Worm (Caenorhabditis elegans) whole organism, L1 larva: ENCODE data around the gene Y39A1C.1.

Experiments used
- C16A3.4 ChIP-seq: fragments of 150-350 bp; optimal IDR thresholded peaks from 2 replicates; lab custom pipeline; 2014; ENCODE audit warnings: missing biosample characterization, missing genetic modification characterization
- C34B4.2 ChIP-seq: sonication (generic microtip); optimal IDR thresholded peaks from 2 replicates; lab custom pipeline; 2017; ENCODE audit warnings: mild to moderate bottlenecking, missing genetic modification characterization, missing compliant biosample characterization
- F16B12.6 ChIP-seq: fragments of 150-350 bp; optimal IDR thresholded peaks from 2 replicates; lab custom pipeline; 2014; ENCODE audit warnings: missing biosample characterization, missing genetic modification characterization
- aly-2 ChIP-seq: fragments of 150-350 bp; optimal IDR thresholded peaks from 2 replicates; lab custom pipeline; 2014; ENCODE audit warnings: missing biosample characterization, missing genetic modification characterization
- ceh-63 ChIP-seq: fragments of 200-800 bp; sonication (Bioruptor generic); optimal IDR thresholded peaks from 2 replicates; lab custom pipeline; 2018; ENCODE audit warnings: mild to moderate bottlenecking, missing genetic modification characterization, missing compliant biosample characterization
- ceh-8 ChIP-seq: fragments of 200-800 bp; sonication (Bioruptor generic); optimal IDR thresholded peaks from 2 replicates; lab custom pipeline; 2018; ENCODE audit warnings: mild to moderate bottlenecking, missing genetic modification characterization, moderate library complexity, missing compliant biosample characterization
- ceh-82 ChIP-seq, 3 experiments: fragments of 150-350 bp in 1 of 3; sonication (generic microtip) in 2 of 3; optimal IDR thresholded peaks; 2 replicates each; lab custom pipeline; 2014 to 2017; ENCODE audit warnings: missing biosample characterization in 3 of 3, missing genetic modification characterization in 3 of 3
- ceh-90 ChIP-seq: sonication (generic microtip); optimal IDR thresholded peaks from 2 replicates; lab custom pipeline; 2016; ENCODE audit warnings: missing genetic modification characterization, missing compliant biosample characterization
- dpl-1 ChIP-seq, 3 experiments: fragments of 150-350 bp in 2 of 3; sonication (generic microtip) in 1 of 3; optimal IDR thresholded peaks; 2 replicates each; lab custom pipeline; 2014 to 2017; ENCODE audit warnings: missing biosample characterization in 3 of 3, missing genetic modification characterization in 3 of 3, missing genetic modification reagents in 3 of 3
- dsc-1 ChIP-seq: sonication (generic microtip); optimal IDR thresholded peaks from 2 replicates; lab custom pipeline; 2016; ENCODE audit warnings: mild to moderate bottlenecking, missing genetic modification characterization, missing compliant biosample characterization
- efl-1 ChIP-seq, 4 experiments: fragments of 150-350 bp; optimal IDR thresholded peaks in 3 of 4; peaks in 1 of 4; 1 replicate in 1 of 4; 2 replicates in 3 of 4; lab custom pipeline; 2014; ENCODE audit warnings: missing biosample characterization in 2 of 4, missing genetic modification characterization in 2 of 4, missing genetic modification reagents in 2 of 4
- efl-3 ChIP-seq: fragments of 200-800 bp; sonication (Bioruptor generic); optimal IDR thresholded peaks from 2 replicates; lab custom pipeline; 2018; ENCODE audit warnings: mild to moderate bottlenecking, missing genetic modification characterization, missing compliant biosample characterization
- egl-13 ChIP-seq: sonication (generic microtip); optimal IDR thresholded peaks from 2 replicates; lab custom pipeline; 2016; ENCODE audit warnings: missing genotype, missing genetic modification reagents, missing genetic modification characterization, missing compliant biosample characterization
- egl-27 ChIP-seq, 2 experiments: fragments of 150-350 bp in 1 of 2; sonication (generic microtip); optimal IDR thresholded peaks; 3 replicates each; lab custom pipeline; 2017 to 2018; ENCODE audit warnings: missing biosample characterization in 2 of 2, missing genetic modification characterization in 2 of 2, missing genetic modification reagents in 2 of 2
- elt-3 ChIP-seq, 6 experiments: fragments of 150-350 bp in 1 of 6; sonication (generic microtip); optimal IDR thresholded peaks; 2 replicates each; lab custom pipeline; 2017 to 2018; ENCODE audit warnings: missing biosample characterization in 6 of 6, missing genetic modification characterization in 6 of 6, inconsistent platforms in 1 of 6
- ets-5 ChIP-seq: fragments of 200-800 bp; sonication (Bioruptor generic); IDR thresholded peaks from 2 replicates; pipeline ENCODE4 v1.3.6; 2022; ENCODE audit warnings: missing genetic modification characterization, missing compliant biosample characterization
- fkh-10 ChIP-seq: sonication (generic microtip); optimal IDR thresholded peaks from 2 replicates; lab custom pipeline; 2017; ENCODE audit warnings: missing biosample characterization, missing genetic modification reagents, missing genetic modification characterization
- fkh-4 ChIP-seq: sonication (generic microtip); optimal IDR thresholded peaks from 2 replicates; lab custom pipeline; 2016; ENCODE audit warnings: missing compliant biosample characterization, missing genetic modification characterization, borderline replicate concordance
- grh-1 ChIP-seq: fragments of 200-800 bp; sonication (Bioruptor generic); IDR thresholded peaks from 2 replicates; pipeline ENCODE4 v1.3.6; 2022; ENCODE audit warnings: missing genetic modification reagents, missing genetic modification characterization, missing compliant biosample characterization
- irx-1 ChIP-seq: sonication (generic microtip); optimal IDR thresholded peaks from 2 replicates; lab custom pipeline; 2016; ENCODE audit warnings: missing genetic modification characterization, missing compliant biosample characterization
- isw-1 ChIP-seq: fragments of 200-800 bp; sonication (Bioruptor generic); IDR thresholded peaks from 2 replicates; pipeline ENCODE4 v1.3.6; 2022; ENCODE audit warnings: missing genetic modification characterization, missing compliant biosample characterization
- jun-1 ChIP-seq: fragments of 150-350 bp; optimal IDR thresholded peaks from 2 replicates; lab custom pipeline; 2014; ENCODE audit warnings: missing biosample characterization, missing genetic modification reagents, missing genetic modification characterization
- lin-14 ChIP-seq: fragments of 200-800 bp; sonication (Bioruptor generic); optimal IDR thresholded peaks from 2 replicates; lab custom pipeline; 2018; ENCODE audit warnings: mild to moderate bottlenecking, missing genetic modification characterization, moderate library complexity, missing compliant biosample characterization
- lin-35 ChIP-seq, 2 experiments: fragments of 150-350 bp; optimal IDR thresholded peaks; 2 replicates each; lab custom pipeline; 2014; ENCODE audit warnings: missing biosample characterization in 2 of 2, missing genetic modification characterization in 2 of 2, missing genetic modification reagents in 2 of 2
- lsy-2 ChIP-seq, 2 experiments: fragments of 150-350 bp; optimal IDR thresholded peaks; 2 replicates each; lab custom pipeline; 2014; ENCODE audit warnings: missing biosample characterization in 2 of 2, missing genetic modification characterization in 2 of 2
- mep-1 ChIP-seq: fragments of 150-350 bp; optimal IDR thresholded peaks from 2 replicates; lab custom pipeline; 2014; ENCODE audit warnings: missing biosample characterization, missing genetic modification characterization
- nhr-11 ChIP-seq: fragments of 150-350 bp; optimal IDR thresholded peaks from 2 replicates; lab custom pipeline; 2014; ENCODE audit warnings: missing biosample characterization, missing genetic modification characterization
- nhr-28 ChIP-seq: fragments of 150-350 bp; optimal IDR thresholded peaks from 2 replicates; lab custom pipeline; 2014; ENCODE audit warnings: missing biosample characterization, missing genetic modification characterization
- nhr-77 ChIP-seq: fragments of 150-350 bp; optimal IDR thresholded peaks from 2 replicates; lab custom pipeline; 2014; ENCODE audit warnings: missing biosample characterization, missing genetic modification characterization
- nhr-84 ChIP-seq: sonication (generic microtip); optimal IDR thresholded peaks from 2 replicates; lab custom pipeline; 2017; ENCODE audit warnings: missing biosample characterization, missing genetic modification characterization
- nhr-85 ChIP-seq: sonication (generic microtip); peaks from one replicate; lab custom pipeline; 2016; ENCODE audit warnings: missing genetic modification characterization, inconsistent platforms, missing compliant biosample characterization
- nhr-90 ChIP-seq: sonication (generic microtip); optimal IDR thresholded peaks from 2 replicates; lab custom pipeline; 2016; ENCODE audit warnings: mild to moderate bottlenecking, missing genetic modification characterization, missing compliant biosample characterization; ENCODE audit not compliant: poor library complexity
- pax-3 ChIP-seq: fragments of 200-800 bp; sonication (Bioruptor generic); optimal IDR thresholded peaks from 2 replicates; lab custom pipeline; 2018; ENCODE audit warnings: mild to moderate bottlenecking, missing genetic modification characterization, moderate library complexity, missing compliant biosample characterization
- pqm-1 ChIP-seq: sonication (generic microtip); optimal IDR thresholded peaks from 3 replicates; lab custom pipeline; 2017; ENCODE audit warnings: missing biosample characterization, missing genetic modification characterization
- snpc-4 ChIP-seq: fragments of 150-350 bp; optimal IDR thresholded peaks from 2 replicates; lab custom pipeline; 2014; ENCODE audit warnings: missing biosample characterization, missing genetic modification characterization
- snu-23 ChIP-seq: sonication (generic microtip); optimal IDR thresholded peaks from 2 replicates; lab custom pipeline; 2016; ENCODE audit warnings: missing genetic modification characterization, missing compliant biosample characterization
- sox-4 ChIP-seq: sonication (generic microtip); optimal IDR thresholded peaks from 2 replicates; lab custom pipeline; 2016; ENCODE audit warnings: missing genetic modification characterization, missing compliant biosample characterization
- sptf-1 ChIP-seq: fragments of 150-350 bp; optimal IDR thresholded peaks from 2 replicates; lab custom pipeline; 2014; ENCODE audit warnings: missing biosample characterization, missing genetic modification characterization
- sup-37 ChIP-seq: fragments of 200-800 bp; sonication (Bioruptor generic); optimal IDR thresholded peaks from 2 replicates; lab custom pipeline; 2018; ENCODE audit warnings: mild to moderate bottlenecking, missing genetic modification characterization, missing compliant biosample characterization
- tlp-1 ChIP-seq: fragments of 150-350 bp; optimal IDR thresholded peaks from 2 replicates; lab custom pipeline; 2014; ENCODE audit warnings: missing biosample characterization, missing genetic modification characterization
- unc-62 ChIP-seq: fragments of 150-350 bp; optimal IDR thresholded peaks from 2 replicates; lab custom pipeline; 2014; ENCODE audit warnings: missing biosample characterization, missing genetic modification reagents, missing genetic modification characterization
- vab-15 ChIP-seq: sonication (generic microtip); optimal IDR thresholded peaks from 2 replicates; lab custom pipeline; 2017; ENCODE audit warnings: missing genotype, mild to moderate bottlenecking, missing genetic modification characterization, missing compliant biosample characterization
- xbp-1 ChIP-seq: sonication (generic microtip); optimal IDR thresholded peaks from 2 replicates; lab custom pipeline; 2016; ENCODE audit warnings: missing genetic modification characterization, missing compliant biosample characterization
- zag-1 ChIP-seq: fragments of 150-350 bp; optimal IDR thresholded peaks from 2 replicates; lab custom pipeline; 2014; ENCODE audit warnings: missing biosample characterization, missing genetic modification characterization
- zip-4 ChIP-seq: fragments of 200-800 bp; sonication (Bioruptor generic); optimal IDR thresholded peaks from 2 replicates; lab custom pipeline; 2018; ENCODE audit warnings: mild to moderate bottlenecking, missing genetic modification characterization, moderate library complexity, missing compliant biosample characterization
- ztf-4 ChIP-seq: fragments of 150-350 bp; optimal IDR thresholded peaks from 2 replicates; lab custom pipeline; 2014; ENCODE audit warnings: missing biosample characterization, missing genetic modification characterization

Y39A1C.1 gene

DNA sequence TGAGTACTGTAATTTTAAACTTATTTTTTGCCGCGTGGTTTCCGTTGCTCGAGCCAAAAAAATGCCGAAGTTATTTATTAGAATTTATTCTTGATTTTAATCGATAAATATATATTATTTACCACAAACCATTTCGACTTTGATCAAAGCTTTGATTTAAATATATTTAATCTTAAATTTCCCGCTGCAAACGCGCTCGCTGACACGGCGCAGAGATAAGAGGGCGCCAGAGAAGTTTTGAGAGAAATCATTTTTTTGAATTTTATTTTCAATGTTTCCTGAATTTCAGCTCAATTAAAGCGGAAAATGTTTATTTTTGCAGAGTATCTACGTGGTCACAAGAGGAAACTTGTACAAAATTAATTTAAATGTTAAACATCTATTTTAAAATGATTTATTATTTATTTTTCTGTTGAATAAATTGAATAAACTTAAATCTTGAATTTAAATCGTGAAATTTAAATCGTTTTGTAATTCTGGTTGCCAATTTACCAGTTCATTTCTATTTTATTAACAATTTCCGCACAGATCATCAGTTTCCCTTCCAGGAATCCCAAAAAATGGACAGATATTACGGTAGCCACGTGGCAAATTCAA, 40.7 kb downstream of the Y39A1C.1 start, which contains the start of gene com-1 (continued):
- TF ChIP-seq ceh-8 (GFP tag; lab: Kevin White, UChicago) (no peak), nhr-85 (tag; lab: Kevin White, UChicago) (no peak), sox-4 (tag; lab: Kevin White, UChicago) (no peak), ceh-82 (tag; optimal IDR thresholded peaks at IDR 0.05; lab: Kevin White, UChicago) (peak in 2 of 3 experiments; percentile 56 to 59), ztf-4 (tag; lab: Kevin White, UChicago) (no peak), mep-1 (peak; percentile 55), egl-13 (tag; lab: Kevin White, UChicago) (no peak), fkh-10 (GFP tag; lab: Kevin White, UChicago) (no peak), ceh-90 (tag; lab: Kevin White, UChicago) (no peak), lsy-2 (tag; optimal IDR thresholded peaks at IDR 0.05; lab: Kevin White, UChicago) (peak; percentile 51 to 73), C34B4.2 (no peak), snpc-4 (tag; lab: Kevin White, UChicago) (peak; percentile 22), irx-1 (tag; lab: Kevin White, UChicago) (no peak), elt-3 (tag; optimal IDR thresholded peaks at IDR 0.05; lab: Kevin White, UChicago) (no peak), efl-1 (optimal IDR thresholded peaks at IDR 0.05; lab: Kevin White, UChicago) (peak; percentile 53 to 63), efl-1 (GFP tag; optimal IDR thresholded peaks at IDR 0.05 in 1 of 2; lab: Kevin White, UChicago) (peak; percentile 61 to 93), lin-35 (GFP tag; optimal IDR thresholded peaks at IDR 0.05; lab: Kevin White, UChicago) (peak; percentile 58 to 67), isw-1 (GFP tag; lab: Robert Waterston, UW) (no peak), nhr-84 (tag; lab: Kevin White, UChicago) (no peak), xbp-1 (peak; percentile 14), nhr-28 (no peak), unc-62 (GFP tag; lab: Kevin White, UChicago) (no peak), dsc-1 (peak; percentile 15), aly-2 (tag; lab: Kevin White, UChicago) (no peak), F16B12.6 (tag; lab: Kevin White, UChicago) (no peak), dpl-1 (GFP tag; optimal IDR thresholded peaks at IDR 0.05; lab: Kevin White, UChicago) (peak; percentile 30 to 72 (median 42)), nhr-77 (tag; lab: Kevin White, UChicago) (no peak), efl-3 (GFP tag; lab: Kevin White, UChicago) (no peak), lin-14 (GFP tag; lab: Kevin White, UChicago) (no peak), vab-15 (tag; lab: Kevin White, UChicago) (no peak), nhr-11 (tag; lab: Kevin White, UChicago) (no peak), zip-4 (GFP tag; lab: Kevin White, UChicago) (no peak), grh-1 (GFP tag; lab: Robert Waterston, UW) (no peak), ceh-63 (GFP tag; lab: Kevin White, UChicago) (no peak), jun-1 (tag; lab: Kevin White, UChicago) (no peak), pqm-1 (tag; lab: Kevin White, UChicago) (no peak), C16A3.4 (tag; lab: Kevin White, UChicago) (peak; percentile 39)

ce11 chrIII:10902341-10902740, 47.1 kb downstream of the Y39A1C.1 start, which contains the start of gene unc-119:
unc-119 (plus strand) TSS chrIII:10902641.
- TF ChIP-seq egl-27 (tag; optimal IDR thresholded peaks at IDR 0.05; lab: Kevin White, UChicago): no peak
- no peak for TF ChIP-seq isw-1 (GFP tag; lab: Robert Waterston, UW)

ce11 chrIII:10903009-10903609, 47.9 kb downstream of the Y39A1C.1 start:
- TF ChIP-seq sup-37 (GFP tag; lab: Kevin White, UChicago): no peak
- TF ChIP-seq egl-27 (tag; optimal IDR thresholded peaks at IDR 0.05; lab: Kevin White, UChicago): no peak
- TF ChIP-seq nhr-77 (tag; lab: Kevin White, UChicago): no peak
- TF ChIP-seq mep-1: peak; percentile 42
- no peak for TF ChIP-seq aly-2 (tag; lab: Kevin White, UChicago)
- peak; percentile 80 for TF ChIP-seq pax-3
- peak; percentile 43 for TF ChIP-seq snu-23 (GFP tag; lab: Kevin White, UChicago)
- TF ChIP-seq C16A3.4 (tag; lab: Kevin White, UChicago): no peak
- no peak for TF ChIP-seq nhr-90
- TF ChIP-seq egl-13 (tag; lab: Kevin White, UChicago): peak; percentile 63
- TF ChIP-seq zag-1 (tag; lab: Kevin White, UChicago): no peak
- TF ChIP-seq ceh-90 (tag; lab: Kevin White, UChicago): no peak
- no peak for TF ChIP-seq nhr-28
- no peak for TF ChIP-seq fkh-4 (tag; lab: Kevin White, UChicago)
- no peak for TF ChIP-seq ceh-8 (GFP tag; lab: Kevin White, UChicago)
- TF ChIP-seq snpc-4 (tag; lab: Kevin White, UChicago): no peak
- no peak for TF ChIP-seq tlp-1 (tag; lab: Kevin White, UChicago)
- TF ChIP-seq nhr-11 (tag; lab: Kevin White, UChicago): peak; percentile 60
- no peak for TF ChIP-seq sptf-1 (tag; lab: Kevin White, UChicago)
- TF ChIP-seq ets-5 (GFP tag; lab: Robert Waterston, UW): no peak
